Fruit fly (Drosophila melanogaster): ENCODE measurements around the gene Mob2.
"Not testable (repeated sequence)": the region's sequence is repeated elsewhere in the genome, so short reads cannot be mapped to it uniquely, and the experiment has no call there.

Gene Mob2

DNA sequence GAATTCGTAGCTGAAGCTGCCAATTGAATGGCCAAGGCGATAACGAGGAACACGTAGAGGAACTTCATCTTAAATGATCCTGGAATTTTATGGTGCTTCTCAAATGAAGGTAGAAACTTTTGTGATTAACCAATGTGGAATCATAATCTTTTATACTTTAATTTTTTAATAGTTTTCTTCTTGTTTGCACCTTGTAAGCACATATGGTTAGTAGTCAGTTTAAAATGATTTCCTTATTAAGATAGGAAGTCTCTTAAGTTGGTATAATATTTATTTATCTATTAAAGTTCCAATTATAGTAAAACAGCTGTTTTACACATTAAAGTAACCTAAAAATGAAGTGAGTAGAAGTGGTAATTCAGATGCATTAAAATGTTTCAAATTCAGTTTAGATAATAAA, 18.9 kb upstream of the Mob2 start, which contains the start of gene CG43391:
Gene CG43391, minus strand, starts transcription at position 101 of the 400 bp plus-strand sequence.
- TF ChIP-seq D1 (tag; optimal IDR thresholded peaks at IDR 0.05) (no peak), CG32121 (GFP tag; IDR thresholded peaks at IDR 0.05) (no peak), CG34367 (tag; optimal IDR thresholded peaks at IDR 0.05) (no peak), rn (GFP tag; IDR thresholded peaks at IDR 0.05) (no peak), CG17806 (tag; optimal IDR thresholded peaks at IDR 0.05) (no peak), CG8301 (tag; optimal IDR thresholded peaks at IDR 0.05) (no peak), Ets98B (GFP tag; IDR thresholded peaks at IDR 0.05) (no peak), CG9948 (tag; optimal IDR thresholded peaks at IDR 0.05) (no peak), CG8159 (tag; optimal IDR thresholded peaks at IDR 0.05) (no peak), CG12605 (GFP tag; IDR thresholded peaks at IDR 0.05) (no peak)

DNA sequence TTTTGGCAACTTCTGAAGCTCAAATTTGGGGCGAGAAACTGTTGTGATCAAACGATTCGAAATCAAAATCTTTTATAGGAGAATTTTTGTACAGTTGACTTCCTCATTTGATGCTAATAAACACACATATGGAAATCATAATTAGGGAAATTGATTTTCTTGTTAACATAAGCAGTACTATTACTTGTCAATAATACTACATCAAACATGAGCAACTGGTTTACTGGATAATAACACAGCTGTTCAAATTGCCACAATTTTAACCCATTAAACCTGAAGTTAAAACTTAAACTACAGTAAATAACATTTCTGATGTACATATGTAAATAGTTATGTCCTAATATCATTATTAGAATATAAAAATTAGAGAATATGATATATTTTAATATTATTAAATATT, 17.9 kb upstream of the Mob2 start, which contains the start of gene CG43390:
Gene CG43390, minus strand, starts transcription at position 32 of the 400 bp plus-strand sequence.
- TF ChIP-seq CG8159 (tag; optimal IDR thresholded peaks at IDR 0.05): no peak
- TF ChIP-seq fd96Ca (GFP tag; IDR thresholded peaks at IDR 0.05): no peak
- TF ChIP-seq D1 (tag; optimal IDR thresholded peaks at IDR 0.05): no peak
- TF ChIP-seq CG8301 (tag; optimal IDR thresholded peaks at IDR 0.05): no peak
- TF ChIP-seq CG15710 (tag; optimal IDR thresholded peaks at IDR 0.05): no peak
- no peak for TF ChIP-seq CG32121 (GFP tag; IDR thresholded peaks at IDR 0.05)
- no peak for TF ChIP-seq CG9948 (tag; optimal IDR thresholded peaks at IDR 0.05)
- TF ChIP-seq Ets98B (GFP tag; IDR thresholded peaks at IDR 0.05): no peak
- no peak for TF ChIP-seq Pif1A (GFP tag; optimal IDR thresholded peaks at IDR 0.05)
- no peak for TF ChIP-seq CG17806 (tag; optimal IDR thresholded peaks at IDR 0.05)
- TF ChIP-seq CG12605 (GFP tag; IDR thresholded peaks at IDR 0.05): no peak
- TF ChIP-seq CG4496 (GFP tag; IDR thresholded peaks at IDR 0.05): no peak

DNA sequence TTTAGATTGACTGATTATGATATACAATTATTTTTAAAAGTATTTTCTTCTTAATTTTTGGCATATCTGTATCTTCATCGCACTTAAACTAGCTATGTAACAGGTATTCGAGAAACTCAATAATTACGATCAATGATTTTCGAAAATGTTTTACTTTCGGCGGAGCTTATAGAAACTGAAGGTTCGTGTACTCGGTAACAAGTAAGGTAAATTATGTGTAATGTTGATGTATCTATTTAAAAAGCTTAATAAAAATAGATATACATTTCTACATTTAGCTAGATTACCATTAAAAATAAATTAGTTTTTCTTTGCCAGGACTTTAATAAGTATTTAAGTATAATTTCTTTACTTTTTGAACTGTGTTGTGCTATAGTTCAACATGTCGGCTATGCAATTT, 16.8 kb upstream of the Mob2 start:
- peak; percentile 70 for TF ChIP-seq D1 (tag; optimal IDR thresholded peaks at IDR 0.05)
- no peak for TF ChIP-seq Pif1A (GFP tag; optimal IDR thresholded peaks at IDR 0.05)

DNA sequence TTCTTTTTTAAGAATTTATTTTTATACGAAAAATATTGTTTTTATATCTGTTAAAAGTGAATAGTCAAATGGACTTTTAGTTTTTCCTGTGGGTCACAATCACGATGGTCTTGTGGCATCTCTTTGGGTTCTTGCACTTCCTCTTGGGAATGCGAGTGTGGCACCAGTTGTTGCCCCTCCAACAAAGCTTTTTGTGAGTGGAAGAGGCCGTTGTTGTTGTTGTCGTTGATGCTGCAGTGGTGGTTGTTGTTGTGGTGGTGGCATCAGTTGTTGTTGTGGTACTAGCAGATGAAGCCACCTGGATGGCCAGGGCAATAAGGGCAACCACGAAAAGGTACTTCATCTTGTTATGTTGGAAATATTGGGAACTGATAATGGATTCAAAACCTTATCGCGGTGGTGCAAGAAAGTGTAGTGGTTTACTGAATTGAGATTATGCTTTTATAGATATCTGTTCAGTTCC, 16.2 kb upstream of the Mob2 start, which contains the start of gene CG33270:
Gene CG33270, minus strand, starts transcription at position 413 of the 463 bp plus-strand sequence.
- TF ChIP-seq CG4496 (GFP tag; IDR thresholded peaks at IDR 0.05) (no peak), CG9948 (tag; optimal IDR thresholded peaks at IDR 0.05) (no peak), CG34367 (tag; optimal IDR thresholded peaks at IDR 0.05) (no peak), Pif1B (GFP tag; optimal IDR thresholded peaks at IDR 0.05) (no peak), D1 (tag; optimal IDR thresholded peaks at IDR 0.05) (no peak), CG10348 (GFP tag; IDR thresholded peaks at IDR 0.05) (no peak), Ets98B (GFP tag; IDR thresholded peaks at IDR 0.05) (no peak), rn (GFP tag; IDR thresholded peaks at IDR 0.05) (no peak), Snoo (tag; optimal IDR thresholded peaks at IDR 0.05) (no peak), CG12605 (GFP tag; IDR thresholded peaks at IDR 0.05) (no peak), CG8159 (tag; optimal IDR thresholded peaks at IDR 0.05) (no peak), CG13204 (GFP tag; optimal IDR thresholded peaks at IDR 0.05) (no peak), gl (tag; optimal IDR thresholded peaks at IDR 0.05) (no peak), CG17806 (tag; optimal IDR thresholded peaks at IDR 0.05) (no peak), Pif1A (GFP tag; optimal IDR thresholded peaks at IDR 0.05) (no peak), CG8301 (tag; optimal IDR thresholded peaks at IDR 0.05) (no peak), fd96Ca (GFP tag; IDR thresholded peaks at IDR 0.05) (no peak), EcR (GFP tag; optimal IDR thresholded peaks at IDR 0.05) (no peak), CG32121 (GFP tag; IDR thresholded peaks at IDR 0.05) (no peak)

DNA sequence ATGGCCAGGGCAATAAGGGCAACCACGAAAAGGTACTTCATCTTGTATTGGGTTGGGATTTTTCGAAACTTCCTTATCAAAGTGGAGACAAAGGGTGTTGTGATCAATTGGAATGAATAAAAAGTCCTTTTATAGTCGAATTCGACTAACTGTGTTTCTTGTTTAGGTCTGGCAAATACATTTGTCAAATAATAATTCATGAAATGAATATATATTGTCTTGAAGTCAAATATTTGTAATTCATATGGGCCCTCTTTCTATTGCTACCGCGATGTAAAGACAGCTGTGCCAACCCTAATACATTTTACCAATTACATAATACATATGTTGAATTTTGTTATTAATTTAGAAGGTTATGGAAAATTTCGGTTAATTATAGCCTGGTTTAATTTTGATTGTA, 15.4 kb upstream of the Mob2 start, which contains the start of gene CG33271:
Gene CG33271, minus strand, starts transcription at position 101 of the 400 bp plus-strand sequence.
- TF ChIP-seq fd96Ca (GFP tag; IDR thresholded peaks at IDR 0.05): no peak

DNA sequence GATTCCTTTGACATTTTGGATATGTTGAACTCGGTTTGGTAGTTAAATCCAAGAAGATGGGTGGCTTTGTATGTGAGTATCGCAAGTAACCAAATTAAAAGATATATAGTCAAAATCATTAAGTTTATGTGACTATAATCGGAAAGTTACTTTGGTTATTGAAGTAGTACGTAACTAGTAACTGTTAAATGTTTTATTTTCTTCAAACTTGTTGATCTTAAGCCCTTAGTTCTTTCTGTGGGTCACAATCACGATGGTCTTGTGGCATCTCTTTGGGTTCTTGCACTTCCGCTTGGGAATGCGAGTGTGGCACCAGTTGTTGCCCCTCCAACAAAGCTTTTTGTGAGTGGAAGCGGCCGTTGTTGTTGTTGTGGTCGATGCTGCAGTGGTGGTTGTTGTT, 14.9 kb upstream of the Mob2 start, which contains the start of gene CG33489:
Gene CG33489, minus strand, starts transcription at position 101 of the 400 bp plus-strand sequence.
- not testable (repeated sequence) for TF ChIP-seq CG32121, CG10348, Ets98B (GFP tag; IDR thresholded peaks at IDR 0.05)

DNA sequence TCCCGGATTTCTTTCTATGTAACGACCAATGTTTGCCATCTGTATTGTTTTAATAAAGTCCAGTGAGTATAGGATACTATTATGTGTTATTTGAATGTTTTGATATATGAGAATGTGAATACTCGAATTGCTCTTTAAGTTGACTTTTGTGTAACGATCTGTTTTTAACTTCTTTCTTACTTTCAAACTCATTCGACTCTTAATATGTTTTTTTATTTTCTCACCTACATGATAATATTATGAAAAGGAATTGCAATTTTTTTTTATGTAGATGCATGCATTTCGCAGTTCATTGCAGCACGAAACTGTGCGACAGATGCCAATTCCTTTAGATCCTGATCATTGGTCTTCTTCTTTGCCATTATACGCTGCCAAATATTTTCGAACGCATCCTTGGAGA, 12.5 kb upstream of the Mob2 start, which contains the start of gene CG33490:
Gene CG33490, minus strand, starts transcription at position 101 of the 400 bp plus-strand sequence.
- TF ChIP-seq EcR (GFP tag; optimal IDR thresholded peaks at IDR 0.05) (no peak), CG34367 (tag; optimal IDR thresholded peaks at IDR 0.05) (no peak), Pif1B (GFP tag; optimal IDR thresholded peaks at IDR 0.05) (no peak), Ets98B (GFP tag; IDR thresholded peaks at IDR 0.05) (no peak), CG14655 (GFP tag; optimal IDR thresholded peaks at IDR 0.05) (no peak), CG8301 (tag; optimal IDR thresholded peaks at IDR 0.05) (no peak), CG15710 (tag; optimal IDR thresholded peaks at IDR 0.05) (no peak), CG8159 (tag; optimal IDR thresholded peaks at IDR 0.05) (no peak), rn (GFP tag; IDR thresholded peaks at IDR 0.05) (no peak), CG17806 (tag; optimal IDR thresholded peaks at IDR 0.05) (no peak), CG10348 (GFP tag; IDR thresholded peaks at IDR 0.05) (no peak)

Measured in whole organism, pupa.